Fruit fly (Drosophila melanogaster) whole organism, embryonic: ENCODE data around the gene CG17111.

Experiments
- Abd-B ChIP-seq: fragments of 200-800 bp; sonication (Bioruptor generic); optimal IDR thresholded peaks from 2 replicates; lab custom pipeline; 2018; ENCODE audit warnings: missing biosample characterization, mild to moderate bottlenecking, missing genetic modification characterization, moderate library complexity
- Antp ChIP-seq: fragments of 200-800 bp; sonication (Bioruptor generic); optimal IDR thresholded peaks from 3 replicates; lab custom pipeline; 2016; ENCODE audit warnings: missing biosample characterization, missing genetic modification characterization
- Awh ChIP-seq: fragments of 200-800 bp; sonication (Bioruptor generic); IDR thresholded peaks from 2 replicates; pipeline ENCODE4, ENCODE4 v1.3.6; 2022; ENCODE audit warnings: missing biosample characterization, missing genetic modification characterization
- CG11456 ChIP-seq: fragments of 200-800 bp; sonication (Bioruptor generic); IDR thresholded peaks from 3 replicates; pipeline ENCODE4 v1.3.6; 2022; ENCODE audit warnings: missing biosample characterization, missing genetic modification characterization
- CG12071 ChIP-seq: fragments of 200-800 bp; sonication (Bioruptor generic); optimal IDR thresholded peaks from 3 replicates; lab custom pipeline; 2018; ENCODE audit warnings: missing biosample characterization, mild to moderate bottlenecking, missing genetic modification characterization
- CG12299 ChIP-seq: fragments of 200-800 bp; sonication (Bioruptor generic); optimal IDR thresholded peaks from 2 replicates; lab custom pipeline; 2018; ENCODE audit warnings: missing biosample characterization, mild to moderate bottlenecking, missing genetic modification characterization
- CG13287 ChIP-seq: fragments of 200-800 bp; sonication (Bioruptor generic); IDR thresholded peaks from 2 replicates; pipeline ENCODE4 v1.3.6; 2022; ENCODE audit warnings: missing biosample characterization, missing genetic modification characterization; ENCODE audit not compliant: partially characterized antibody
- CG13624 ChIP-seq: fragments of 200-800 bp; sonication (Bioruptor generic); optimal IDR thresholded peaks from 2 replicates; lab custom pipeline; 2016; ENCODE audit warnings: missing biosample characterization, missing genetic modification characterization
- CG1647 ChIP-seq: fragments of 200-800 bp; sonication (Bioruptor generic); optimal IDR thresholded peaks from 3 replicates; lab custom pipeline; 2016; ENCODE audit warnings: missing biosample characterization, missing genetic modification characterization
- CG16815 ChIP-seq: fragments of 200-800 bp; sonication (Bioruptor generic); optimal IDR thresholded peaks from 3 replicates; lab custom pipeline; 2017; ENCODE audit warnings: missing biosample characterization, mild to moderate bottlenecking, missing genetic modification characterization
- CG2199 ChIP-seq: fragments of 200-800 bp; sonication (Bioruptor generic); IDR thresholded peaks from 3 replicates; pipeline ENCODE4 v1.3.6; 2022; ENCODE audit warnings: missing biosample characterization, missing genetic modification characterization
- CG33557 ChIP-seq: fragments of 200-800 bp; sonication (Bioruptor generic); optimal IDR thresholded peaks from 2 replicates; lab custom pipeline; 2019; ENCODE audit warnings: missing biosample characterization, mild to moderate bottlenecking, missing genetic modification characterization, moderate library complexity
- CG4282 ChIP-seq: fragments of 200-800 bp; sonication (Bioruptor generic); optimal IDR thresholded peaks from 2 replicates; lab custom pipeline; 2016; ENCODE audit warnings: missing biosample characterization, missing genetic modification characterization
- CG4360 ChIP-seq: fragments of 200-800 bp; sonication (Bioruptor generic); IDR thresholded peaks from 2 replicates; pipeline ENCODE4 v1.3.6; 2022; ENCODE audit warnings: missing biosample characterization, missing genetic modification characterization
- CG4707 ChIP-seq: fragments of 200-800 bp; sonication (Bioruptor generic); optimal IDR thresholded peaks from 2 replicates; lab custom pipeline; 2018; ENCODE audit warnings: missing biosample characterization, mild to moderate bottlenecking, missing genetic modification characterization, moderate library complexity
- CG6654 ChIP-seq: fragments of 200-800 bp; sonication (Bioruptor generic); optimal IDR thresholded peaks from 2 replicates; lab custom pipeline; 2017; ENCODE audit warnings: missing biosample characterization, mild to moderate bottlenecking, missing genetic modification characterization
- CG6791 ChIP-seq: fragments of 200-800 bp; sonication (Bioruptor generic); IDR thresholded peaks from 3 replicates; pipeline ENCODE4 v1.3.6; 2022; ENCODE audit warnings: missing biosample characterization, missing genetic modification characterization; ENCODE audit not compliant: partially characterized antibody
- CG7271 ChIP-seq: fragments of 200-800 bp; sonication (Bioruptor generic); optimal IDR thresholded peaks from 2 replicates; lab custom pipeline; 2018; ENCODE audit warnings: missing biosample characterization, mild to moderate bottlenecking, missing genetic modification characterization, moderate library complexity
- CG7372 ChIP-seq: fragments of 200-800 bp; sonication (Bioruptor generic); IDR thresholded peaks from 2 replicates; pipeline ENCODE4 v1.3.6; 2022; ENCODE audit warnings: missing biosample characterization, missing genetic modification characterization
- CG8478 ChIP-seq: fragments of >200 bp; optimal IDR thresholded peaks from 2 replicates; lab custom pipeline; 2018
- CG8765 ChIP-seq: fragments of 200-800 bp; sonication (Bioruptor generic); IDR thresholded peaks from 2 replicates; pipeline ENCODE4 v1.3.6; 2022; ENCODE audit warnings: missing biosample characterization, missing genetic modification characterization
- CG9932 ChIP-seq: fragments of 200-800 bp; sonication (Bioruptor generic); IDR thresholded peaks from 2 replicates; pipeline ENCODE4 v1.3.6; 2022; ENCODE audit warnings: missing biosample characterization, missing genetic modification characterization
- Camta ChIP-seq: fragments of 200-800 bp; sonication (Bioruptor generic); optimal IDR thresholded peaks from 2 replicates; lab custom pipeline; 2016; ENCODE audit warnings: missing biosample characterization, missing genetic modification characterization
- Ets97D ChIP-seq: fragments of 200-800 bp; sonication (Bioruptor generic); optimal IDR thresholded peaks from 3 replicates; lab custom pipeline; 2016; ENCODE audit warnings: missing biosample characterization, missing genetic modification characterization
- Meics ChIP-seq: fragments of 200-800 bp; sonication (Bioruptor generic); optimal IDR thresholded peaks from 2 replicates; lab custom pipeline; 2017; ENCODE audit warnings: missing biosample characterization, mild to moderate bottlenecking, missing genetic modification characterization
- Mrtf ChIP-seq: fragments of 200-800 bp; sonication (Bioruptor generic); IDR thresholded peaks from 3 replicates; pipeline ENCODE4 v1.3.6; 2022; ENCODE audit warnings: missing biosample characterization, missing genetic modification characterization
- NC2β ChIP-seq: fragments of 200-800 bp; sonication (Bioruptor generic); optimal IDR thresholded peaks from 2 replicates; lab custom pipeline; 2016; ENCODE audit warnings: missing biosample characterization, missing genetic modification characterization
- Oaz ChIP-seq: fragments of 200-800 bp; sonication (Bioruptor generic); IDR thresholded peaks from 2 replicates; pipeline ENCODE4 v1.3.6; 2022; ENCODE audit warnings: missing biosample characterization, missing genetic modification characterization
- amos ChIP-seq: fragments of 200-800 bp; sonication (Bioruptor generic); IDR thresholded peaks from 2 replicates; pipeline ENCODE4 v1.3.6; 2022; ENCODE audit warnings: missing biosample characterization, missing genetic modification characterization; ENCODE audit not compliant: partially characterized antibody
- ato ChIP-seq: fragments of 200-800 bp; sonication (Bioruptor generic); IDR thresholded peaks from 2 replicates; pipeline ENCODE4 v1.3.6; 2022; ENCODE audit warnings: missing biosample characterization, missing genetic modification characterization; ENCODE audit not compliant: partially characterized antibody
- bbx ChIP-seq: fragments of 200-800 bp; sonication (Bioruptor generic); IDR thresholded peaks from 2 replicates; pipeline ENCODE4 v1.3.6; 2022; ENCODE audit warnings: missing biosample characterization, missing genetic modification characterization; ENCODE audit not compliant: partially characterized antibody
- chinmo ChIP-seq: fragments of 200-800 bp; sonication (Bioruptor generic); IDR thresholded peaks from 4 replicates; pipeline ENCODE4 v1.3.6; 2022; ENCODE audit warnings: missing biosample characterization, missing genetic modification characterization; ENCODE audit not compliant: partially characterized antibody
- da ChIP-seq: fragments of 200-800 bp; sonication (Bioruptor generic); optimal IDR thresholded peaks from 2 replicates; lab custom pipeline; 2016; ENCODE audit warnings: missing biosample characterization, missing genetic modification characterization
- dimm ChIP-seq: fragments of 200-800 bp; sonication (Bioruptor generic); IDR thresholded peaks from 2 replicates; pipeline ENCODE4 v1.3.6; 2022; ENCODE audit warnings: missing biosample characterization, missing genetic modification characterization
- grn ChIP-seq: fragments of 200-800 bp; sonication (Bioruptor generic); optimal IDR thresholded peaks from 3 replicates; lab custom pipeline; 2017; ENCODE audit warnings: missing biosample characterization, missing genetic modification characterization
- insv ChIP-seq, 2 experiments: fragments of 200-800 bp; sonication (Bioruptor generic); optimal IDR thresholded peaks; 3 replicates each; lab custom pipeline; 2016 to 2018; ENCODE audit warnings: missing biosample characterization in 2 of 2, missing genetic modification characterization in 2 of 2
- lilli ChIP-seq: fragments of 200-800 bp; sonication (Bioruptor generic); optimal IDR thresholded peaks from 3 replicates; lab custom pipeline; 2016; ENCODE audit warnings: missing biosample characterization, missing genetic modification characterization
- nau ChIP-seq: fragments of 200-800 bp; sonication (Bioruptor generic); optimal IDR thresholded peaks from 3 replicates; lab custom pipeline; 2017; ENCODE audit warnings: missing biosample characterization, mild to moderate bottlenecking, missing genetic modification characterization, missing genetic modification reagents
- nerfin-2 ChIP-seq: fragments of 200-800 bp; sonication (Bioruptor generic); IDR thresholded peaks from 2 replicates; pipeline ENCODE4 v1.3.6; 2022; ENCODE audit warnings: missing biosample characterization, missing genetic modification characterization; ENCODE audit not compliant: partially characterized antibody
- pan ChIP-seq, 4 experiments: fragments of >200 bp in 3 of 4; fragments of 200-800 bp in 1 of 4; sonication (Bioruptor generic) in 1 of 4; optimal IDR thresholded peaks in 3 of 4; IDR thresholded peaks in 1 of 4; 2 replicates each; pipeline versions ENCODE4 v1.3.6 to Lab custom; 2017 to 2022; ENCODE audit warnings: missing biosample characterization in 2 of 4, missing genetic modification characterization in 2 of 4, mixed read lengths in 1 of 4
- pros ChIP-seq: fragments of 200-800 bp; sonication (Bioruptor generic); optimal IDR thresholded peaks from 3 replicates; lab custom pipeline; 2019; ENCODE audit warnings: missing biosample characterization, mild to moderate bottlenecking, missing genetic modification characterization, moderate library complexity
- psq ChIP-seq: fragments of 200-800 bp; sonication (Bioruptor generic); optimal IDR thresholded peaks from 2 replicates; lab custom pipeline; 2017; ENCODE audit warnings: missing biosample characterization, missing genetic modification characterization
- seq ChIP-seq: fragments of 200-800 bp; sonication (Bioruptor generic); IDR thresholded peaks from 2 replicates; pipeline ENCODE4 v1.3.6; 2022; ENCODE audit warnings: missing biosample characterization, missing genetic modification characterization
- tgo ChIP-seq: fragments of 200-800 bp; sonication (Bioruptor generic); IDR thresholded peaks from 3 replicates; pipeline ENCODE4 v1.3.6; 2022; ENCODE audit warnings: missing biosample characterization, missing genetic modification characterization
- tna ChIP-seq: fragments of 200-800 bp; sonication (Bioruptor generic); IDR thresholded peaks from 2 replicates; pipeline ENCODE4 v1.3.6; 2022; ENCODE audit warnings: missing biosample characterization, missing genetic modification characterization; ENCODE audit not compliant: partially characterized antibody
- toy ChIP-seq: fragments of 200-800 bp; sonication (Bioruptor generic); IDR thresholded peaks from 2 replicates; pipeline ENCODE4 v1.3.6; 2022; ENCODE audit warnings: missing biosample characterization, missing genetic modification characterization
- usp ChIP-seq: fragments of >200 bp; optimal IDR thresholded peaks from 2 replicates; lab custom pipeline; 2017; ENCODE audit warnings: missing biosample characterization, missing genetic modification characterization
- z ChIP-seq: fragments of 200-800 bp; sonication (Bioruptor generic); IDR thresholded peaks from 3 replicates; pipeline ENCODE4 v1.3.6; 2022; ENCODE audit warnings: missing biosample characterization, missing genetic modification characterization
- zen2 ChIP-seq: fragments of 200-800 bp; sonication (Bioruptor generic); IDR thresholded peaks from 3 replicates; pipeline ENCODE4 v1.3.6; 2022; ENCODE audit warnings: missing biosample characterization, missing genetic modification characterization; ENCODE audit not compliant: partially characterized antibody
- zf30C ChIP-seq: fragments of 200-800 bp; sonication (Bioruptor generic); optimal IDR thresholded peaks from 3 replicates; lab custom pipeline; 2018; ENCODE audit warnings: missing biosample characterization, mild to moderate bottlenecking, missing genetic modification characterization

The CG17111 gene

dm6 chr3R:23048089-23048689 lies 18.9 kb downstream of the CG17111 start, which contains the start of gene CG17121:
CG17121 (minus strand) TSS chr3R:23048214.
- 0 out of 3 replicates have a peak, but pooled peaks have one; percentile 9 for TF ChIP-seq CG2199 (GFP tag; lab: Robert Waterston, UW)
- TF ChIP-seq Ets97D, result no peak
- TF ChIP-seq Awh (GFP tag; lab: Robert Waterston, UW), result no peak
- no peak for TF ChIP-seq insv (GFP tag; optimal IDR thresholded peaks at IDR 0.05; lab: Kevin White, UChicago)
- peak; percentile 94 for TF ChIP-seq pros (GFP tag; lab: Kevin White, UChicago)
- TF ChIP-seq CG7372, result no peak
- TF ChIP-seq ato (GFP tag; lab: Robert Waterston, UW), result no peak
- no peak for TF ChIP-seq seq
- TF ChIP-seq zf30C (GFP tag; lab: Kevin White, UChicago), result no peak
- no peak for TF ChIP-seq CG8765
- no peak for TF ChIP-seq Antp (GFP tag; lab: Kevin White, UChicago)
- TF ChIP-seq CG6654 (GFP tag; lab: Kevin White, UChicago), result no peak
- TF ChIP-seq Meics, result no peak
- TF ChIP-seq CG13287 (GFP tag; lab: Robert Waterston, UW), result peak; percentile 24; the same call in 1 of the 2 replicates
- TF ChIP-seq CG13624 (GFP tag; lab: Kevin White, UChicago), result no peak
- no peak for TF ChIP-seq psq (GFP tag; lab: Kevin White, UChicago)
- no peak for TF ChIP-seq CG12071
- no peak for TF ChIP-seq CG12299 (tag; lab: Kevin White, UChicago)
- no peak for TF ChIP-seq CG7271
- TF ChIP-seq tgo, result no peak
- no peak for TF ChIP-seq Camta (GFP tag; lab: Kevin White, UChicago)
- no peak for TF ChIP-seq CG33557 (GFP tag; lab: Kevin White, UChicago)
- TF ChIP-seq Mrtf, result no peak
- no peak for TF ChIP-seq CG4360 (GFP tag; lab: Robert Waterston, UW)
- TF ChIP-seq CG16815 (GFP tag; lab: Kevin White, UChicago), result no peak
- no peak for TF ChIP-seq nau (GFP tag; lab: Kevin White, UChicago)
- no peak for TF ChIP-seq Oaz
- no peak for TF ChIP-seq usp (GFP tag; lab: Kevin White, UChicago)
- no peak for TF ChIP-seq nerfin-2
- TF ChIP-seq zen2, result no peak
- peak; percentile 64 for TF ChIP-seq CG4707 (GFP tag; lab: Kevin White, UChicago)
- TF ChIP-seq Abd-B (GFP tag; lab: Kevin White, UChicago), result no peak
- no peak for TF ChIP-seq NC2β (GFP tag; lab: Kevin White, UChicago)
- TF ChIP-seq amos, result no peak; the same call in 1 of the 2 replicates
- peak; percentile 97 for TF ChIP-seq z
- TF ChIP-seq da (GFP tag; lab: Kevin White, UChicago), result no peak
- peak; percentile 77; the same call in 1 of the 4 replicates for TF ChIP-seq chinmo (GFP tag; lab: Robert Waterston, UW)
- TF ChIP-seq dimm (GFP tag; lab: Robert Waterston, UW), result no peak
- 0 out of 3 replicates have a peak, but pooled peaks have one; percentile 38 for TF ChIP-seq CG6791 (GFP tag; lab: Robert Waterston, UW)
- no peak for TF ChIP-seq CG4282 (GFP tag; lab: Kevin White, UChicago)
- TF ChIP-seq pan (optimal IDR thresholded peaks at IDR 0.05; lab: Kevin White, UChicago), result no peak
- no peak for TF ChIP-seq pan (GFP tag; optimal IDR thresholded peaks at IDR 0.05 in 1 of 2, IDR thresholded peaks at IDR 0.05 in 1 of 2)
- no peak for TF ChIP-seq CG1647 (GFP tag; lab: Kevin White, UChicago)
- no peak for TF ChIP-seq lilli
- TF ChIP-seq tna (GFP tag; lab: Robert Waterston, UW), result no peak
- TF ChIP-seq grn (GFP tag; lab: Kevin White, UChicago), result peak; percentile 94
- no peak for TF ChIP-seq CG8478
- TF ChIP-seq CG9932 (GFP tag; lab: Robert Waterston, UW), result no peak
- TF ChIP-seq bbx (GFP tag; lab: Robert Waterston, UW), result 0 out of 2 replicates have a peak, but pooled peaks have one; percentile 30
- TF ChIP-seq toy (GFP tag; lab: Robert Waterston, UW), result no peak
- TF ChIP-seq CG11456 (GFP tag; lab: Robert Waterston, UW), result no peak
